Worm (Caenorhabditis elegans): ENCODE measurements around the gene K02F3.2.

Gene K02F3.2

ce11 chrIII:856260-856659, 10.6 kb downstream of the K02F3.2 start, which contains the start of gene K02F3.12:
Gene K02F3.12 (plus strand): TSS chrIII:856560.
- TF ChIP-seq flt-1 (GFP tag; IDR thresholded peaks at IDR 0.05) (no peak), aly-1 (tag; optimal IDR thresholded peaks at IDR 0.05) (no peak), tra-4 (tag; optimal IDR thresholded peaks at IDR 0.05) (no peak), tbx-11 (GFP tag; IDR thresholded peaks at IDR 0.05) (no peak), sea-1 (GFP tag; conservative IDR thresholded peaks at IDR 0.05) (no peak), B0310.2 (tag; optimal IDR thresholded peaks at IDR 0.05) (no peak), hmbx-1 (tag; optimal IDR thresholded peaks at IDR 0.05) (no peak), ceh-36 (tag; optimal IDR thresholded peaks at IDR 0.05) (no peak), tbx-37 (GFP tag; conservative IDR thresholded peaks at IDR 0.05) (no peak), ceh-13 (GFP tag; optimal IDR thresholded peaks at IDR 0.05) (no peak), pes-1 (GFP tag; IDR thresholded peaks at IDR 0.05) (no peak), ets-7 (tag; optimal IDR thresholded peaks at IDR 0.05) (no peak), F13C5.2 (tag; optimal IDR thresholded peaks at IDR 0.05) (no peak), ama-1 (optimal IDR thresholded peaks at IDR 0.05) (no peak), hmg-4 (GFP tag; optimal IDR thresholded peaks at IDR 0.05) (no peak)

ce11 chrIII:856908-857307, 11.3 kb downstream of the K02F3.2 start:
- TF ChIP-seq flt-1 (GFP tag; IDR thresholded peaks at IDR 0.05) (no peak), scrt-1 (GFP tag; IDR thresholded peaks at IDR 0.05) (no peak), hnd-1 (tag; optimal IDR thresholded peaks at IDR 0.05) (no peak), tra-4 (tag; optimal IDR thresholded peaks at IDR 0.05) (no peak), tbx-37 (GFP tag; conservative IDR thresholded peaks at IDR 0.05) (no peak), ceh-13 (GFP tag; optimal IDR thresholded peaks at IDR 0.05) (no peak), sea-1 (GFP tag; conservative IDR thresholded peaks at IDR 0.05) (no peak), tbx-11 (GFP tag; IDR thresholded peaks at IDR 0.05) (no peak), pes-1 (GFP tag; IDR thresholded peaks at IDR 0.05) (no peak), hmg-4 (GFP tag; optimal IDR thresholded peaks at IDR 0.05) (no peak)

ce11 chrIII:859898-860297, 14.3 kb downstream of the K02F3.2 start, which contains the start of gene exos-4.2:
Gene exos-4.2 (plus strand): TSS chrIII:860198.
- TF ChIP-seq flt-1 (GFP tag; IDR thresholded peaks at IDR 0.05) (no peak), tbx-37 (GFP tag; conservative IDR thresholded peaks at IDR 0.05) (no peak), tra-4 (tag; optimal IDR thresholded peaks at IDR 0.05) (no peak), tbx-11 (GFP tag; IDR thresholded peaks at IDR 0.05) (no peak), pes-1 (GFP tag; IDR thresholded peaks at IDR 0.05) (no peak), B0310.2 (tag; optimal IDR thresholded peaks at IDR 0.05) (no peak), scrt-1 (GFP tag; IDR thresholded peaks at IDR 0.05) (no peak), F13C5.2 (tag; optimal IDR thresholded peaks at IDR 0.05) (no peak), ceh-36 (tag; optimal IDR thresholded peaks at IDR 0.05) (no peak), hmbx-1 (tag; optimal IDR thresholded peaks at IDR 0.05) (no peak), ama-1 (optimal IDR thresholded peaks at IDR 0.05) (no peak), ets-7 (tag; optimal IDR thresholded peaks at IDR 0.05) (no peak), sea-1 (GFP tag; conservative IDR thresholded peaks at IDR 0.05) (no peak), hmg-4 (GFP tag; optimal IDR thresholded peaks at IDR 0.05) (no peak)

ce11 chrIII:861819-862356, 16.2 kb downstream of the K02F3.2 start, which contains the start of gene arx-4:
Gene arx-4 (plus strand): TSS chrIII:862306.
- no peak for TF ChIP-seq B0310.2 (tag; optimal IDR thresholded peaks at IDR 0.05)
- TF ChIP-seq ets-7 (tag; optimal IDR thresholded peaks at IDR 0.05): no peak
- TF ChIP-seq tbx-37 (GFP tag; conservative IDR thresholded peaks at IDR 0.05): no peak
- TF ChIP-seq aly-1 (tag; optimal IDR thresholded peaks at IDR 0.05): no peak
- no peak for TF ChIP-seq hnd-1 (tag; optimal IDR thresholded peaks at IDR 0.05)
- no peak for TF ChIP-seq ceh-13 (GFP tag; optimal IDR thresholded peaks at IDR 0.05)
- TF ChIP-seq hmbx-1 (tag; optimal IDR thresholded peaks at IDR 0.05): no peak
- no peak for TF ChIP-seq ceh-36 (tag; optimal IDR thresholded peaks at IDR 0.05)
- no peak for TF ChIP-seq F13C5.2 (tag; optimal IDR thresholded peaks at IDR 0.05)
- TF ChIP-seq ama-1 (optimal IDR thresholded peaks at IDR 0.05): no peak
- no peak for TF ChIP-seq flt-1 (GFP tag; IDR thresholded peaks at IDR 0.05)
- TF ChIP-seq pes-1 (GFP tag; IDR thresholded peaks at IDR 0.05): no peak
- no peak for TF ChIP-seq hmg-4 (GFP tag; optimal IDR thresholded peaks at IDR 0.05)
- no peak for TF ChIP-seq sea-1 (GFP tag; conservative IDR thresholded peaks at IDR 0.05)
- no peak for TF ChIP-seq tra-4 (tag; optimal IDR thresholded peaks at IDR 0.05)
- no peak for TF ChIP-seq scrt-1 (GFP tag; IDR thresholded peaks at IDR 0.05)
- no peak for TF ChIP-seq tbx-11 (GFP tag; IDR thresholded peaks at IDR 0.05)

ce11 chrIII:868866-869265, 23.2 kb downstream of the K02F3.2 start:
- TF ChIP-seq tra-4 (tag; optimal IDR thresholded peaks at IDR 0.05): no peak
- no peak for TF ChIP-seq hmg-4 (GFP tag; optimal IDR thresholded peaks at IDR 0.05)
- TF ChIP-seq aly-1 (tag; optimal IDR thresholded peaks at IDR 0.05): no peak
- TF ChIP-seq ets-7 (tag; optimal IDR thresholded peaks at IDR 0.05): no peak

ce11 chrIII:869869-870268, 24.2 kb downstream of the K02F3.2 start, which contains the start of gene T24C4.2:
Gene T24C4.2 (minus strand): TSS chrIII:869969.
- TF ChIP-seq hmg-4 (GFP tag; optimal IDR thresholded peaks at IDR 0.05) (peak; percentile 36), F13C5.2 (tag; optimal IDR thresholded peaks at IDR 0.05) (no peak)

ce11 chrIII:870555-870954, 24.9 kb downstream of the K02F3.2 start:
- no peak for TF ChIP-seq hmg-4 (GFP tag; optimal IDR thresholded peaks at IDR 0.05)
- TF ChIP-seq hmbx-1 (tag; optimal IDR thresholded peaks at IDR 0.05): no peak
- TF ChIP-seq scrt-1 (GFP tag; IDR thresholded peaks at IDR 0.05): no peak
- TF ChIP-seq ets-7 (tag; optimal IDR thresholded peaks at IDR 0.05): no peak
- no peak for TF ChIP-seq flt-1 (GFP tag; IDR thresholded peaks at IDR 0.05)
- no peak for TF ChIP-seq hnd-1 (tag; optimal IDR thresholded peaks at IDR 0.05)
- TF ChIP-seq tbx-37 (GFP tag; conservative IDR thresholded peaks at IDR 0.05): no peak
- TF ChIP-seq ceh-13 (GFP tag; optimal IDR thresholded peaks at IDR 0.05): no peak
- no peak for TF ChIP-seq tbx-11 (GFP tag; IDR thresholded peaks at IDR 0.05)
- no peak for TF ChIP-seq ama-1 (optimal IDR thresholded peaks at IDR 0.05)
- TF ChIP-seq sea-1 (GFP tag; conservative IDR thresholded peaks at IDR 0.05): no peak
- no peak for TF ChIP-seq aly-1 (tag; optimal IDR thresholded peaks at IDR 0.05)
- TF ChIP-seq F13C5.2 (tag; optimal IDR thresholded peaks at IDR 0.05): no peak
- TF ChIP-seq pes-1 (GFP tag; IDR thresholded peaks at IDR 0.05): no peak
- no peak for TF ChIP-seq tra-4 (tag; optimal IDR thresholded peaks at IDR 0.05)
